Fruit fly (Drosophila melanogaster): ENCODE results near the gene CG10428.
A peak's percentile ranks its signal among the peaks of the same experiment; 100 is the strongest.

Gene CG10428

dm6 chr2L:18899254-18899653 lies 49.4 kb upstream of the CG10428 start (continued):
- TF ChIP-seq CG1024 (GFP tag; IDR thresholded peaks at IDR 0.05) (peak; percentile 70), CG2712 (tag; optimal IDR thresholded peaks at IDR 0.05) (peak; percentile 90), CG14710 (tag; optimal IDR thresholded peaks at IDR 0.05) (peak; percentile 81), Hmr (GFP tag; optimal IDR thresholded peaks at IDR 0.05) (no peak), aop (GFP tag; IDR thresholded peaks at IDR 0.05) (no peak), CG8388 (GFP tag; optimal IDR thresholded peaks at IDR 0.05) (peak; percentile 82), Mes4 (GFP tag; optimal IDR thresholded peaks at IDR 0.05) (peak; percentile 71), B-H1 (GFP tag; IDR thresholded peaks at IDR 0.05) (peak; percentile 18; the same call in 2 of the 3 replicates), cad (GFP tag; optimal IDR thresholded peaks at IDR 0.05) (no peak), slp2 (GFP tag; optimal IDR thresholded peaks at IDR 0.05) (peak; percentile 80), Opbp (GFP tag; IDR thresholded peaks at IDR 0.05; ENCODE audit: partially characterized antibody) (no peak), CG17328 (GFP tag; IDR thresholded peaks at IDR 0.05) (peak; percentile 86), danr (GFP tag; IDR thresholded peaks at IDR 0.05) (no peak), Sry-δ (GFP tag; optimal IDR thresholded peaks at IDR 0.05) (peak; percentile 5), CG10209 (GFP tag; optimal IDR thresholded peaks at IDR 0.05) (peak; percentile 46), ind (GFP tag; optimal IDR thresholded peaks at IDR 0.05) (peak; percentile 54), CrebB (tag; optimal IDR thresholded peaks at IDR 0.05) (no peak), bcd (GFP tag; optimal IDR thresholded peaks at IDR 0.05) (peak; percentile 59), CG12942 (GFP tag; optimal IDR thresholded peaks at IDR 0.05) (peak; percentile 53), MTF-1 (GFP tag; optimal IDR thresholded peaks at IDR 0.05; ENCODE audit: borderline replicate concordance) (peak; percentile 9), H2.0 (GFP tag; IDR thresholded peaks at IDR 0.05) (0 out of 2 replicates have a peak, but pooled peaks have one; percentile 42), Aef1 (GFP tag; IDR thresholded peaks at IDR 0.05) (no peak), CG5245 (GFP tag; optimal IDR thresholded peaks at IDR 0.05) (peak; percentile 39), CG6689 (GFP tag; IDR thresholded peaks at IDR 0.05) (peak; percentile 63), corto (GFP tag; optimal IDR thresholded peaks at IDR 0.05) (no peak), twi (tag; optimal IDR thresholded peaks at IDR 0.05) (peak; percentile 44), CG11456 (GFP tag; IDR thresholded peaks at IDR 0.05) (no peak), unpg (GFP tag; optimal IDR thresholded peaks at IDR 0.05) (peak; percentile 81), Blimp-1 (GFP tag; optimal IDR thresholded peaks at IDR 0.05) (peak; percentile 84), tna (GFP tag; IDR thresholded peaks at IDR 0.05; ENCODE audit: partially characterized antibody) (no peak), Hsf (GFP tag; optimal IDR thresholded peaks at IDR 0.05) (peak; percentile 73), MBD-R2 (GFP tag; IDR thresholded peaks at IDR 0.05) (no peak), CG14667 (GFP tag; IDR thresholded peaks at IDR 0.05) (peak; percentile 47; the same call in 1 of the 2 replicates)

DNA sequence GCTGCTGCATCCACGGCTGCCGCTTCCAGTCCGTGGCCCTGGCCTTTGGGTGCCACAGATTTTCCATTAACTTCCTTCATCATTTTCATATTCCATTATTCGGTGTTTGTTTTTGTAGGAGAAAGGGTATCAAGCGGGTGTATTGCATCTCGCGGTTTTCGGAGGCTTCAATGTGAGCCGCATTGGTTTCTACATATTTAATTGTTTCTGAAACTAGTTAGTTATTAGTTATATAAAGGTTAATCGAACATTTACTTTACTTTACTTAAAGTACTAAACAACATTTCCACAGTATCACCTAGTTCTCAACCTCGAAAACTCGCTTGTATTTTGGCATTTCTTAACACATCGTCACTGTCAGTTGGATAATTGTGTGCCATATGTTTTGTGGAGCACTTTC lies 48.8 kb upstream of the CG10428 start:
- TF ChIP-seq Sin3A (optimal IDR thresholded peaks at IDR 0.05) (no peak), chif (GFP tag; optimal IDR thresholded peaks at IDR 0.05) (peak; percentile 36 to 68), CG6689 (GFP tag; IDR thresholded peaks at IDR 0.05) (peak; percentile 62), CG1602 (GFP tag; optimal IDR thresholded peaks at IDR 0.05) (peak; percentile 23), E2f2 (GFP tag; IDR thresholded peaks at IDR 0.05) (no peak), CG8388 (GFP tag; optimal IDR thresholded peaks at IDR 0.05) (peak; percentile 44), CG8359 (GFP tag; optimal IDR thresholded peaks at IDR 0.05; ENCODE audit: borderline replicate concordance) (peak; percentile 48), sisA (GFP tag; IDR thresholded peaks at IDR 0.05) (peak; percentile 37), CG10654 (GFP tag; optimal IDR thresholded peaks at IDR 0.05) (peak; percentile 12), dmrt11E (tag; optimal IDR thresholded peaks at IDR 0.05) (peak; percentile 84), danr (GFP tag; IDR thresholded peaks at IDR 0.05) (peak; percentile 50; the same call in 1 of the 2 replicates), CG12236 (GFP tag; optimal IDR thresholded peaks at IDR 0.05) (peak; percentile 13), CG16863 (GFP tag; optimal IDR thresholded peaks at IDR 0.05) (peak; percentile 43), CG4730 (GFP tag; IDR thresholded peaks at IDR 0.05) (no peak), Sry-β (GFP tag; optimal IDR thresholded peaks at IDR 0.05) (peak; percentile 17), Antp (GFP tag; optimal IDR thresholded peaks at IDR 0.05) (peak; percentile 25), stwl (tag; optimal IDR thresholded peaks at IDR 0.05) (peak; percentile 25), Hr3 (GFP tag; optimal IDR thresholded peaks at IDR 0.05) (peak; percentile 26), NFAT (GFP tag; IDR thresholded peaks at IDR 0.05) (0 out of 2 replicates have a peak, but pooled peaks have one; percentile 6), CG3281 (GFP tag; optimal IDR thresholded peaks at IDR 0.05) (no peak), MBD-R2 (GFP tag; IDR thresholded peaks at IDR 0.05) (no peak), Trl (optimal IDR thresholded peaks at IDR 0.05) (no peak), Trl (GFP tag; optimal IDR thresholded peaks at IDR 0.05) (peak; percentile 40)
